Worm (Caenorhabditis elegans) whole organism, midembryonic: ENCODE results near the gene far-3.

ENCODE experiments used
- cog-1 ChIP-seq: sonication (generic microtip); optimal IDR thresholded peaks from 2 replicates; lab custom pipeline; 2016; ENCODE audit warnings: missing genetic modification characterization, missing compliant biosample characterization
- flt-1 ChIP-seq: fragments of 200-800 bp; sonication (Bioruptor generic); IDR thresholded peaks from 2 replicates; pipeline ENCODE4 v1.3.6; 2022; ENCODE audit warnings: missing genetic modification characterization, missing compliant biosample characterization
- ztf-23 ChIP-seq: fragments of 200-800 bp; sonication (Bioruptor generic); IDR thresholded peaks from 2 replicates; pipeline ENCODE4 v1.3.6; 2022; ENCODE audit warnings: missing genetic modification reagents, missing genetic modification characterization, missing compliant biosample characterization

DNA sequence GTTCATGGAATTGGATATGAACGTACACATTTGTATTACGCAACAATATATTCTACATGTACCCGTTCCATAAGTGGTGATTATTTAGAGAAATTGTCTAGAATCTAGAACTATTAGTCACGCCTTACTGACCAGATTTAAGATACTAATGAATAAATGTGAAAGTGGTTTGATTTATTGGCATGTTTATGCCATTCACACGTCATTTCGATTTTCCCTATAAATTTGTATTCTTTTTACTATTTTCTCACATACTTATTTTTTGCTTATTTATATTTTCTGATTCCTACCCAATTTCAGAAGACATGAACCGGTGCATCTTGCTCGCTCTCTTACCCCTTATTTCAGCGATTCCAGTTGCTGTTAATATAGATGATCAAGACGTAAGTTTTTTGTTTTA lies 9.1 kb downstream of the far-3 start, which contains the start of gene F15B9.8:
- TF ChIP-seq ztf-23 = no peak
- TF ChIP-seq flt-1 (GFP tag; lab: Robert Waterston, UW) = no peak
- TF ChIP-seq cog-1 (tag; lab: Kevin White, UChicago) = no peak
